Worm (Caenorhabditis elegans) whole organism, early embryonic: ENCODE results near the gene clec-71.

Experiments
- ama-1 ChIP-seq: fragments of 150-350 bp; optimal IDR thresholded peaks from 2 replicates; lab custom pipeline; 2014
- ceh-13 ChIP-seq: fragments of 200-800 bp; sonication (Bioruptor generic); optimal IDR thresholded peaks from 2 replicates; lab custom pipeline; 2018; ENCODE audit warnings: mild to moderate bottlenecking, missing genetic modification characterization, missing compliant biosample characterization
- hmbx-1 ChIP-seq: sonication (generic microtip); optimal IDR thresholded peaks from 2 replicates; lab custom pipeline; 2016; ENCODE audit warnings: mild to moderate bottlenecking, missing genetic modification characterization, missing compliant biosample characterization
- pes-1 ChIP-seq: fragments of 200-800 bp; sonication (Bioruptor generic); IDR thresholded peaks from 2 replicates; pipeline ENCODE4 v1.3.6; 2022; ENCODE audit warnings: missing genetic modification reagents, missing genetic modification characterization, missing compliant biosample characterization
- scrt-1 ChIP-seq: fragments of 200-800 bp; sonication (Bioruptor generic); IDR thresholded peaks from 2 replicates; pipeline ENCODE4 v1.3.6; 2022; ENCODE audit warnings: missing genetic modification characterization, missing compliant biosample characterization

DNA sequence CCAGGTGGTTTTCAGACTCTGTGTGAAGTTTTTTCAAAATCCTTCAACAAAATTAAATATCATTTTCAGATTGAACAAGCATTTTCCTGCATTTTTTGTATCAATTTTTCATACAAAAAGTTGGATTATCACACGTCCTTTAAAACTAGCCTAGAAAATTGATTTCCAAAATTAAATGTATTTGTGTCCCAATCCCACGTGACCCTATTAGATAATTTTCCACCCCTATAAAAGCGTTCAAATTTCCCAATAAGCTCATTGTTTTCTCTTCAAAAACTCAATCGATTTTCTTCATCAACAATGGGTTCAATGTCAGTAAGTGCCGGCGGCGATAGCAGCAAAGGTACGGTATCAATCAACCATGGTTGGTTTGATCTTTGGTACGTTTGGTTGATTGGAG is 22.8 kb upstream of the clec-71 start, which contains the start of gene F56D6.19:
- TF ChIP-seq scrt-1 (GFP tag; lab: Robert Waterston, UW): no peak
- no peak for TF ChIP-seq ceh-13 (GFP tag; lab: Kevin White, UChicago)
- no peak for TF ChIP-seq pes-1 (GFP tag; lab: Robert Waterston, UW)
- TF ChIP-seq hmbx-1 (tag; lab: Kevin White, UChicago): no peak
- TF ChIP-seq ama-1 (lab: Kevin White, UChicago): no peak
